Worm (Caenorhabditis elegans): Measurements from ENCODE around the gene odd-2.

- no peak for TF ChIP-seq flt-1 (GFP tag; IDR thresholded peaks at IDR 0.05)
- no peak for TF ChIP-seq tab-1 (GFP tag; IDR thresholded peaks at IDR 0.05)
- TF ChIP-seq med-1 (GFP tag; optimal IDR thresholded peaks at IDR 0.05; ENCODE audit: insufficient read depth): no peak
- no peak for TF ChIP-seq ztf-23 (GFP tag; IDR thresholded peaks at IDR 0.05)
- TF ChIP-seq T22C8.4 (GFP tag; IDR thresholded peaks at IDR 0.05): no peak
- TF ChIP-seq ref-1 (GFP tag; conservative IDR thresholded peaks at IDR 0.05): no peak
Measured at ce11 chrX:6112817-6113216, 47.5 kb downstream of the odd-2 start, which contains the start of gene prx-3.
